Worm (Caenorhabditis elegans) whole organism, L4 larva: ENCODE data around the gene C25F6.8.

Experiments
- arid-1 ChIP-seq: fragments of 200-800 bp; sonication (Bioruptor generic); conservative IDR thresholded peaks from 2 replicates; pipeline ENCODE4 v1.3.6; 2022; ENCODE audit warnings: missing genetic modification reagents, missing genetic modification characterization, missing compliant biosample characterization
- ceh-62 ChIP-seq: sonication (generic microtip); optimal IDR thresholded peaks from 2 replicates; lab custom pipeline; 2017; ENCODE audit warnings: missing biosample characterization, missing genetic modification characterization
- lim-7 ChIP-seq: fragments of 200-800 bp; sonication (Bioruptor generic); IDR thresholded peaks from 2 replicates; pipeline ENCODE4 v1.3.6; 2022; ENCODE audit warnings: missing genetic modification characterization, missing compliant biosample characterization
- lin-39 ChIP-seq: fragments of 150-350 bp; optimal IDR thresholded peaks from 2 replicates; lab custom pipeline; 2014; ENCODE audit warnings: missing biosample characterization, missing genetic modification reagents, missing genetic modification characterization
- saeg-2 ChIP-seq: fragments of 200-800 bp; sonication (Bioruptor generic); IDR thresholded peaks from 2 replicates; pipeline ENCODE4 v1.3.6; 2022; ENCODE audit warnings: missing genetic modification reagents, missing genetic modification characterization, missing compliant biosample characterization
- snpc-4 ChIP-seq: fragments of 150-350 bp; optimal IDR thresholded peaks from 2 replicates; lab custom pipeline; 2014; ENCODE audit warnings: missing biosample characterization, missing genetic modification characterization

ce11 chrX:5467820-5468270 lies 19.8 kb downstream of the C25F6.8 start, which contains the start of gene dpyd-1:
- TF ChIP-seq ceh-62 (tag; lab: Kevin White, UChicago) (no peak), arid-1 (no peak), snpc-4 (no peak), lim-7 (GFP tag; lab: Robert Waterston, UW) (no peak), lin-39 (tag; lab: Kevin White, UChicago) (no peak), saeg-2 (GFP tag; lab: Robert Waterston, UW) (no peak)
